Worm (Caenorhabditis elegans) whole organism, L3 larva: ENCODE data around the gene cyn-2.
A peak's percentile ranks its signal among the peaks of the same experiment; 100 is the strongest.

ENCODE experiments used
- egl-27 ChIP-seq: sonication (generic microtip); optimal IDR thresholded peaks from 4 replicates; lab custom pipeline; 2017; ENCODE audit warnings: missing biosample characterization, missing genetic modification reagents, missing genetic modification characterization
- mdl-1 ChIP-seq: fragments of 150-350 bp; optimal IDR thresholded peaks from 2 replicates; lab custom pipeline; 2014; ENCODE audit warnings: missing biosample characterization, missing genetic modification characterization
- nhr-11 ChIP-seq: fragments of 150-350 bp; optimal IDR thresholded peaks from 2 replicates; lab custom pipeline; 2014; ENCODE audit warnings: missing biosample characterization, missing genetic modification characterization
- nhr-28 ChIP-seq: fragments of 150-350 bp; optimal IDR thresholded peaks from 2 replicates; lab custom pipeline; 2014; ENCODE audit warnings: missing biosample characterization, missing genetic modification characterization
- nhr-43 ChIP-seq: sonication (generic microtip); optimal IDR thresholded peaks from 2 replicates; lab custom pipeline; 2016; ENCODE audit warnings: mild to moderate bottlenecking, missing genetic modification characterization, missing compliant biosample characterization; ENCODE audit not compliant: poor library complexity, severe bottlenecking
- nhr-76 ChIP-seq: fragments of 150-350 bp; sonication (generic microtip); optimal IDR thresholded peaks from 5 replicates; lab custom pipeline; 2014; ENCODE audit warnings: missing biosample characterization, missing genetic modification characterization
- pqm-1 ChIP-seq: fragments of 150-350 bp; optimal IDR thresholded peaks from 2 replicates; lab custom pipeline; 2017; ENCODE audit warnings: missing biosample characterization, missing genetic modification characterization, inconsistent platforms
- tbx-2 ChIP-seq: sonication (generic microtip); optimal IDR thresholded peaks from 2 replicates; lab custom pipeline; 2016; ENCODE audit warnings: mild to moderate bottlenecking, missing genetic modification characterization, missing compliant biosample characterization
- ztf-11 ChIP-seq: fragments of 150-350 bp; optimal IDR thresholded peaks from 2 replicates; lab custom pipeline; 2014; ENCODE audit warnings: missing biosample characterization, missing genetic modification characterization

ce11 chrIII:13694048-13694447, 1.6 kb downstream of the cyn-2 start:
- TF ChIP-seq tbx-2 (tag; lab: Kevin White, UChicago) (no peak), nhr-11 (no peak), nhr-43 (peak; percentile 9), pqm-1 (tag; lab: Kevin White, UChicago) (peak; percentile 61), nhr-76 (tag; lab: Kevin White, UChicago) (no peak), ztf-11 (tag; lab: Kevin White, UChicago) (no peak), egl-27 (tag; lab: Kevin White, UChicago) (peak; percentile 52), nhr-28 (tag; lab: Kevin White, UChicago) (no peak), mdl-1 (tag; lab: Kevin White, UChicago) (no peak)
